Worm (Caenorhabditis elegans): ENCODE results near the gene srbc-42.
A peak's percentile ranks its signal among the peaks of the same experiment; 100 is the strongest.

The srbc-42 gene

ce11 chrV:2156830-2157229 lies 34.2 kb downstream of the srbc-42 start, which contains the start of gene srbc-22 (continued):
- TF ChIP-seq mef-2 (tag; optimal IDR thresholded peaks at IDR 0.05), result no peak
- no peak for TF ChIP-seq isw-1 (GFP tag; IDR thresholded peaks at IDR 0.05)
- no peak for TF ChIP-seq zip-4 (GFP tag; optimal IDR thresholded peaks at IDR 0.05)

- no peak for TF ChIP-seq efl-1 (optimal IDR thresholded peaks at IDR 0.05)
- peak in 1 of 2 experiments; percentile 12 for TF ChIP-seq efl-1 (GFP tag; optimal IDR thresholded peaks at IDR 0.05 in 1 of 2)
- TF ChIP-seq unc-62 (GFP tag; optimal IDR thresholded peaks at IDR 0.05), result no peak
Observed at ce11 chrV:2155232-2155631, 35.8 kb downstream of the srbc-42 start, which contains the start of gene srbc-21. TSS of gene srbc-21 (plus strand) at chrV:2155532.

DNA sequence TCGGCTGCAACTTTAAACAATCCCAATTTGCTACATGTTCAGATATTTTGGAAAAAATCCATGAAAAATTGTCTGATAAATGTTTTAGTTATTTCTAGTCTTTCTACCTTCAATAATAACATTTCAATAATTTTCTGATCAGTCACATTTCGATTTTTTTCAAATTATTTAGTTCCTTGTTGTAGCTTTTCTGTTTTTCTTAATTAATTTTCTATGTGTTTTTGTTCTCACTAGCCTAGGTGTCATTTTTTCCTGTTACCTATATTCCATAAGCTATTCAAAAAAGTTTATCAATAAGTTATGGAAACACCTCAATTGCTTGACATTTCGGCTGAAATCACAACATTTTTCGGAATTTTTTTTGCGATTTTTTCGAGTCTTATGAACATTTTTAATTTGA lies 37.7 kb downstream of the srbc-42 start, which contains the start of gene srbc-23:
Gene srbc-23, plus strand, starts transcription at position 301 of the 400 bp plus-strand sequence.
- TF ChIP-seq hpl-2 (GFP tag; optimal IDR thresholded peaks at IDR 0.05), result no peak
- no peak for TF ChIP-seq nhr-28 (tag; optimal IDR thresholded peaks at IDR 0.05)
- no peak for TF ChIP-seq ceh-90 (tag; optimal IDR thresholded peaks at IDR 0.05)
- TF ChIP-seq hlh-17 (GFP tag; optimal IDR thresholded peaks at IDR 0.05; ENCODE audit: borderline replicate concordance), result no peak
- TF ChIP-seq unc-86 (tag; optimal IDR thresholded peaks at IDR 0.05), result no peak
- TF ChIP-seq lin-14 (GFP tag; optimal IDR thresholded peaks at IDR 0.05), result no peak
- TF ChIP-seq skn-1 (tag; optimal IDR thresholded peaks at IDR 0.05), result no peak
- TF ChIP-seq lsy-2 (tag; optimal IDR thresholded peaks at IDR 0.05), result no peak
- TF ChIP-seq alr-1 (tag; optimal IDR thresholded peaks at IDR 0.05; ENCODE audit: borderline replicate concordance), result no peak

DNA sequence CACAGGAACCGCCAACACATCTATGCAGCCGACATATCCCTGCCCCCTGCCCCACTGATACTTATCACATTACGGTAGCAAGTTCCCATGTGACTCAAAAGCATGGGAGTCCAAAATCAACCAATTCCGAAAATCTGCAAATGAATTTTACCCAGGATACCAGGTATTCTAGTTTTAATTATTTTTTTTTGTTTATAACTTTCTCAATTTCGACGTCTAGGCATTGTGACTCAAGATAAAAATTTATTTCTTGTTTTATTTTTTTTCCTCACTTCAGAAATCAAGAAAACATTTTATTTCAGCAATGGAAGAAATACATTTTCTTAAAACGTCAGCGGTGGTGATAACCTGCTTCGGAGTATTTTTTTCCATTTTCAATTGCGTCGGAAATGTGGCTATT lies 39.6 kb downstream of the srbc-42 start, which contains the start of gene srbc-24:
Gene srbc-24, plus strand, starts transcription at position 301 of the 400 bp plus-strand sequence.
- TF ChIP-seq mep-1 (tag; optimal IDR thresholded peaks at IDR 0.05) (no peak), egl-27 (tag; optimal IDR thresholded peaks at IDR 0.05) (no peak), ceh-88 (GFP tag; IDR thresholded peaks at IDR 0.05) (no peak), zag-1 (tag; optimal IDR thresholded peaks at IDR 0.05) (no peak), nhr-84 (tag; optimal IDR thresholded peaks at IDR 0.05) (no peak), dpl-1 (GFP tag; optimal IDR thresholded peaks at IDR 0.05) (no peak), snpc-4 (tag; optimal IDR thresholded peaks at IDR 0.05) (no peak), elt-2 (tag; optimal IDR thresholded peaks at IDR 0.05) (no peak), nhr-20 (tag; optimal IDR thresholded peaks at IDR 0.05) (no peak), C04F5.9 (tag; optimal IDR thresholded peaks at IDR 0.05) (no peak), pag-3 (tag; optimal IDR thresholded peaks at IDR 0.05; ENCODE audit: borderline replicate concordance, insufficient read depth) (no peak), lin-14 (GFP tag; optimal IDR thresholded peaks at IDR 0.05) (no peak), efl-1 (optimal IDR thresholded peaks at IDR 0.05) (no peak), efl-1 (GFP tag; optimal IDR thresholded peaks at IDR 0.05 in 1 of 2) (no peak), nhr-12 (tag; optimal IDR thresholded peaks at IDR 0.05) (no peak), lir-3 (tag; optimal IDR thresholded peaks at IDR 0.05; ENCODE audit: poor library complexity) (no peak), lin-39 (tag; optimal IDR thresholded peaks at IDR 0.05) (no peak), nhr-28 (tag; optimal IDR thresholded peaks at IDR 0.05) (no peak), fos-1 (tag; optimal IDR thresholded peaks at IDR 0.05) (no peak), hlh-17 (GFP tag; optimal IDR thresholded peaks at IDR 0.05; ENCODE audit: borderline replicate concordance) (no peak), mdl-1 (tag; optimal IDR thresholded peaks at IDR 0.05) (no peak)

- TF ChIP-seq pqm-1 (tag; optimal IDR thresholded peaks at IDR 0.05) (no peak), lin-14 (GFP tag; optimal IDR thresholded peaks at IDR 0.05) (no peak), unc-86 (tag; optimal IDR thresholded peaks at IDR 0.05) (no peak), aly-2 (tag; optimal IDR thresholded peaks at IDR 0.05) (no peak), nhr-76 (tag; optimal IDR thresholded peaks at IDR 0.05) (no peak), zag-1 (tag; optimal IDR thresholded peaks at IDR 0.05) (no peak), nhr-84 (tag; optimal IDR thresholded peaks at IDR 0.05) (no peak), sptf-1 (tag; optimal IDR thresholded peaks at IDR 0.05) (no peak)
Observed at ce11 chrV:2150876-2151275, 40.1 kb downstream of the srbc-42 start, which contains the start of gene C45H4.13. TSS of gene C45H4.13 (minus strand) at chrV:2150976.

Measured in whole organism, L1 larva.